Fruit fly (Drosophila melanogaster) whole organism, embryonic: Measurements from ENCODE around the gene Sf3b6.
A peak's percentile ranks its signal among the peaks of the same experiment; 100 is the strongest.

ENCODE experiments used
- BEAF-32 ChIP-seq: fragments of 200-800 bp; sonication (Bioruptor generic); optimal IDR thresholded peaks from 3 replicates; lab custom pipeline; 2017; ENCODE audit warnings: missing biosample characterization, missing genetic modification characterization, mild to moderate bottlenecking, moderate library complexity, missing genetic modification reagents
- CG10274 ChIP-seq: fragments of 200-800 bp; sonication (Bioruptor generic); optimal IDR thresholded peaks from 3 replicates; lab custom pipeline; 2017; ENCODE audit warnings: missing biosample characterization, mild to moderate bottlenecking, missing genetic modification characterization
- CG11398 ChIP-seq: fragments of 200-800 bp; sonication (Bioruptor generic); optimal IDR thresholded peaks from 2 replicates; lab custom pipeline; 2016; ENCODE audit warnings: missing biosample characterization, missing genetic modification characterization
- CG11456 ChIP-seq: fragments of 200-800 bp; sonication (Bioruptor generic); IDR thresholded peaks from 3 replicates; pipeline ENCODE4 v1.3.6; 2022; ENCODE audit warnings: missing biosample characterization, missing genetic modification characterization
- CG11504 ChIP-seq: fragments of 200-800 bp; sonication (Bioruptor generic); optimal IDR thresholded peaks from 3 replicates; lab custom pipeline; 2019; ENCODE audit warnings: missing biosample characterization, mild to moderate bottlenecking, missing genetic modification characterization, moderate library complexity
- CG12219 ChIP-seq: fragments of 200-800 bp; sonication (Bioruptor generic); optimal IDR thresholded peaks from 3 replicates; lab custom pipeline; 2018; ENCODE audit warnings: missing biosample characterization, mild to moderate bottlenecking, missing genetic modification characterization
- CG12659 ChIP-seq: fragments of 200-800 bp; sonication (Bioruptor generic); optimal IDR thresholded peaks from 3 replicates; lab custom pipeline; 2017; ENCODE audit warnings: mild to moderate bottlenecking, missing biosample characterization, missing genetic modification reagents, missing genetic modification characterization
- CG13424 ChIP-seq: fragments of 200-800 bp; sonication (Bioruptor generic); optimal IDR thresholded peaks from 2 replicates; lab custom pipeline; 2019; ENCODE audit warnings: missing biosample characterization, mild to moderate bottlenecking, missing genetic modification characterization, moderate library complexity
- CG14860 ChIP-seq: fragments of 200-800 bp; sonication (Bioruptor generic); IDR thresholded peaks from 3 replicates; pipeline ENCODE4 v1.3.6; 2022; ENCODE audit warnings: missing biosample characterization, missing genetic modification characterization; ENCODE audit not compliant: partially characterized antibody
- CG16779 ChIP-seq: fragments of 200-800 bp; sonication (Bioruptor generic); IDR thresholded peaks from 2 replicates; pipeline ENCODE4 v1.3.6; 2022; ENCODE audit warnings: missing biosample characterization, missing genetic modification characterization
- CG17328 ChIP-seq: fragments of 200-800 bp; sonication (Bioruptor generic); IDR thresholded peaks from 2 replicates; pipeline ENCODE4 v1.3.6; 2022; ENCODE audit warnings: missing biosample characterization, missing genetic modification characterization
- CG18262 ChIP-seq: fragments of 200-800 bp; optimal IDR thresholded peaks from 3 replicates; lab custom pipeline; 2019; ENCODE audit warnings: missing biosample characterization, mild to moderate bottlenecking, missing genetic modification characterization, moderate library complexity
- CG2129 ChIP-seq: fragments of 200-800 bp; sonication (Bioruptor generic); IDR thresholded peaks from 2 replicates; pipeline ENCODE4 v1.3.6; 2022; ENCODE audit warnings: missing biosample characterization, missing genetic modification characterization; ENCODE audit not compliant: partially characterized antibody
- CG2712 ChIP-seq: fragments of 200-800 bp; optimal IDR thresholded peaks from 3 replicates; lab custom pipeline; 2019; ENCODE audit warnings: missing biosample characterization, mild to moderate bottlenecking, missing genetic modification characterization, moderate library complexity
- CG30020 ChIP-seq: fragments of 200-800 bp; optimal IDR thresholded peaks from 2 replicates; lab custom pipeline; 2019; ENCODE audit warnings: missing biosample characterization, mild to moderate bottlenecking, missing genetic modification characterization, moderate library complexity
- CG30431 ChIP-seq: fragments of 200-800 bp; sonication (Bioruptor generic); optimal IDR thresholded peaks from 2 replicates; lab custom pipeline; 2017; ENCODE audit warnings: missing biosample characterization, missing genetic modification characterization
- CG31224 ChIP-seq: fragments of 200-800 bp; sonication (Bioruptor generic); IDR thresholded peaks from 2 replicates; pipeline ENCODE4 v1.3.6; 2022; ENCODE audit warnings: missing biosample characterization, missing genetic modification characterization
- CG7372 ChIP-seq: fragments of 200-800 bp; sonication (Bioruptor generic); IDR thresholded peaks from 2 replicates; pipeline ENCODE4 v1.3.6; 2022; ENCODE audit warnings: missing biosample characterization, missing genetic modification characterization
- CG7556 ChIP-seq: fragments of 200-800 bp; sonication (Bioruptor generic); optimal IDR thresholded peaks from 2 replicates; lab custom pipeline; 2017; ENCODE audit warnings: missing biosample characterization, mild to moderate bottlenecking, missing genetic modification characterization
- CG9437 ChIP-seq: fragments of 200-800 bp; sonication (Bioruptor generic); optimal IDR thresholded peaks from 2 replicates; lab custom pipeline; 2018; ENCODE audit warnings: missing biosample characterization, mild to moderate bottlenecking, missing genetic modification characterization
- Dad ChIP-seq: fragments of 200-800 bp; sonication (Bioruptor generic); optimal IDR thresholded peaks from 3 replicates; lab custom pipeline; 2016; ENCODE audit warnings: missing biosample characterization, missing genetic modification characterization
- Dll ChIP-seq: fragments of 200-800 bp; sonication (Bioruptor generic); IDR thresholded peaks from 4 replicates; pipeline ENCODE4 v1.3.6; 2022; ENCODE audit warnings: missing biosample characterization, missing genetic modification characterization; ENCODE audit not compliant: partially characterized antibody
- Doc2 ChIP-seq: fragments of 200-800 bp; sonication (Bioruptor generic); IDR thresholded peaks from 2 replicates; pipeline ENCODE4 v1.3.6; 2022; ENCODE audit warnings: missing biosample characterization, missing genetic modification characterization
- Dref ChIP-seq: fragments of 200-800 bp; sonication (Bioruptor generic); IDR thresholded peaks from 2 replicates; pipeline ENCODE4 v1.3.6; 2022; ENCODE audit warnings: missing biosample characterization, missing genetic modification characterization
- Fer2 ChIP-seq: fragments of 200-800 bp; sonication (Bioruptor generic); optimal IDR thresholded peaks from 2 replicates; lab custom pipeline; 2018; ENCODE audit warnings: missing biosample characterization, mild to moderate bottlenecking, missing genetic modification characterization, moderate library complexity
- H15 ChIP-seq: fragments of 200-800 bp; sonication (Bioruptor generic); IDR thresholded peaks from 3 replicates; pipeline ENCODE4 v1.3.6; 2022; ENCODE audit warnings: missing biosample characterization, missing genetic modification characterization
- Hand ChIP-seq: fragments of 200-800 bp; sonication (Bioruptor generic); optimal IDR thresholded peaks from 2 replicates; lab custom pipeline; 2017; ENCODE audit warnings: mild to moderate bottlenecking, missing biosample characterization, missing genetic modification reagents, missing genetic modification characterization
- Hr3 ChIP-seq: fragments of 200-800 bp; sonication (Bioruptor generic); optimal IDR thresholded peaks from 3 replicates; lab custom pipeline; 2016; ENCODE audit warnings: missing biosample characterization, missing genetic modification characterization
- Jarid2 ChIP-seq: fragments of 200-800 bp; sonication (Bioruptor generic); optimal IDR thresholded peaks from 3 replicates; lab custom pipeline; 2017; ENCODE audit warnings: mild to moderate bottlenecking, missing biosample characterization, missing genetic modification reagents, missing genetic modification characterization
- MTF-1 ChIP-seq: fragments of 200-800 bp; sonication (Bioruptor generic); optimal IDR thresholded peaks from 2 replicates; lab custom pipeline; 2018; ENCODE audit warnings: missing biosample characterization, mild to moderate bottlenecking, missing genetic modification characterization, borderline replicate concordance
- Nf-YA ChIP-seq: fragments of 200-800 bp; sonication (Bioruptor generic); IDR thresholded peaks from 2 replicates; pipeline ENCODE4 v1.3.6; 2022; ENCODE audit warnings: missing biosample characterization, missing genetic modification characterization
- Nf-YC ChIP-seq: fragments of 200-800 bp; optimal IDR thresholded peaks from 3 replicates; lab custom pipeline; 2019; ENCODE audit warnings: missing biosample characterization, mild to moderate bottlenecking, missing genetic modification characterization, moderate library complexity
- Opbp ChIP-seq: fragments of 200-800 bp; sonication (Bioruptor generic); IDR thresholded peaks from 3 replicates; pipeline ENCODE4 v1.3.6; 2022; ENCODE audit warnings: missing biosample characterization, missing genetic modification characterization; ENCODE audit not compliant: partially characterized antibody
- Rfx ChIP-seq: fragments of 200-800 bp; sonication (Bioruptor generic); IDR thresholded peaks from 2 replicates; pipeline ENCODE4 v1.3.6; 2022; ENCODE audit warnings: missing biosample characterization, missing genetic modification characterization
- Sox100B ChIP-seq: fragments of 200-800 bp; sonication (Bioruptor generic); optimal IDR thresholded peaks from 3 replicates; lab custom pipeline; 2018; ENCODE audit warnings: missing biosample characterization, mild to moderate bottlenecking, missing genetic modification characterization
- TFAM ChIP-seq: fragments of 200-800 bp; sonication (Bioruptor generic); optimal IDR thresholded peaks from 2 replicates; lab custom pipeline; 2017; ENCODE audit warnings: missing biosample characterization, missing genetic modification characterization, inconsistent platforms
- Usf ChIP-seq: fragments of 200-800 bp; sonication (Bioruptor generic); optimal IDR thresholded peaks from 2 replicates; lab custom pipeline; 2017; ENCODE audit warnings: missing genotype, missing biosample characterization, missing genetic modification characterization
- ash1 ChIP-seq: fragments of 200-800 bp; sonication (Bioruptor generic); optimal IDR thresholded peaks from 2 replicates; lab custom pipeline; 2018; ENCODE audit warnings: missing biosample characterization, mild to moderate bottlenecking, missing genetic modification characterization
- az2 ChIP-seq: fragments of 200-800 bp; sonication (Bioruptor generic); optimal IDR thresholded peaks from 3 replicates; lab custom pipeline; 2016; ENCODE audit warnings: missing biosample characterization, missing genetic modification characterization
- ewg ChIP-seq: fragments of 200-800 bp; sonication (Bioruptor generic); optimal IDR thresholded peaks from 3 replicates; lab custom pipeline; 2017; ENCODE audit warnings: mild to moderate bottlenecking, missing biosample characterization, missing genetic modification reagents, missing genetic modification characterization
- fd3F ChIP-seq: fragments of 200-800 bp; sonication (Bioruptor generic); optimal IDR thresholded peaks from 2 replicates; lab custom pipeline; 2018; ENCODE audit warnings: missing biosample characterization, mild to moderate bottlenecking, missing genetic modification characterization, moderate library complexity
- gem ChIP-seq: fragments of 200-800 bp; sonication (Bioruptor generic); optimal IDR thresholded peaks from 2 replicates; lab custom pipeline; 2019; ENCODE audit warnings: missing biosample characterization, mild to moderate bottlenecking, missing genetic modification characterization, moderate library complexity
- onecut ChIP-seq: fragments of 200-800 bp; sonication (Bioruptor generic); IDR thresholded peaks from 2 replicates; pipeline ENCODE4 v1.3.6; 2022; ENCODE audit warnings: missing biosample characterization, missing genetic modification characterization
- pho ChIP-seq: fragments of 200-800 bp; sonication (Bioruptor generic); optimal IDR thresholded peaks from 2 replicates; lab custom pipeline; 2016; ENCODE audit warnings: missing biosample characterization, missing genetic modification characterization
- sens ChIP-seq: fragments of 200-800 bp; sonication (Bioruptor generic); peaks from one replicate; lab custom pipeline; 2016; ENCODE audit warnings: missing biosample characterization, missing genetic modification characterization
- slp2 ChIP-seq: fragments of 200-800 bp; sonication (Bioruptor generic); optimal IDR thresholded peaks from 2 replicates; lab custom pipeline; 2016; ENCODE audit warnings: missing biosample characterization, missing genetic modification characterization
- sr ChIP-seq: fragments of 200-800 bp; sonication (Bioruptor generic); IDR thresholded peaks from 3 replicates; pipeline ENCODE4 v1.3.6; 2022; ENCODE audit warnings: missing biosample characterization, missing genetic modification characterization
- toy ChIP-seq: fragments of 200-800 bp; sonication (Bioruptor generic); IDR thresholded peaks from 2 replicates; pipeline ENCODE4 v1.3.6; 2022; ENCODE audit warnings: missing biosample characterization, missing genetic modification characterization
- tup ChIP-seq: fragments of 200-800 bp; sonication (Bioruptor generic); optimal IDR thresholded peaks from 2 replicates; lab custom pipeline; 2016; ENCODE audit warnings: missing biosample characterization, mild to moderate bottlenecking, missing genetic modification characterization, moderate library complexity

The Sf3b6 gene

dm6 chr3L:6192822-6193555 lies at the start of gene Sf3b6, which contains the start of gene Tnpo:
Gene Sf3b6 (minus strand): TSS chr3L:6193179.
Gene Tnpo (plus strand): TSS chr3L:6193480.
- TF ChIP-seq CG2712 (tag; lab: Kevin White, UChicago) (peak; percentile 88), CG18262 (peak; percentile 87), sens (GFP tag; lab: Kevin White, UChicago) (no peak), Nf-YA (peak; percentile 55; the same call in 1 of the 2 replicates), gem (peak; percentile 92), toy (GFP tag; lab: Robert Waterston, UW) (peak; percentile 43; the same call in 1 of the 2 replicates), Hr3 (peak; percentile 87), CG10274 (peak; percentile 80), MTF-1 (GFP tag; lab: Kevin White, UChicago) (no peak), BEAF-32 (GFP tag; lab: Kevin White, UChicago) (peak; percentile 89), Doc2 (peak; percentile 55; the same call in 1 of the 2 replicates), Sox100B (GFP tag; lab: Kevin White, UChicago) (no peak), CG30431 (GFP tag; lab: Kevin White, UChicago) (peak; percentile 79), ewg (GFP tag; lab: Kevin White, UChicago) (no peak), CG16779 (GFP tag; lab: Robert Waterston, UW) (no peak), Nf-YC (tag; lab: Kevin White, UChicago) (no peak), Jarid2 (GFP tag; lab: Kevin White, UChicago) (no peak), CG7556 (GFP tag; lab: Kevin White, UChicago) (no peak), Dll (GFP tag; lab: Robert Waterston, UW) (peak; percentile 84), CG12659 (GFP tag; lab: Kevin White, UChicago) (peak; percentile 92), H15 (peak; percentile 69; the same call in 2 of the 3 replicates), TFAM (GFP tag; lab: Kevin White, UChicago) (no peak), ash1 (GFP tag; lab: Kevin White, UChicago) (no peak), Hand (peak; percentile 2), CG30020 (tag; lab: Kevin White, UChicago) (no peak), pho (GFP tag; lab: Kevin White, UChicago) (peak; percentile 79), az2 (GFP tag; lab: Kevin White, UChicago) (peak; percentile 85), slp2 (GFP tag; lab: Kevin White, UChicago) (peak; percentile 31), Fer2 (tag; lab: Kevin White, UChicago) (peak; percentile 69), tup (GFP tag; lab: Kevin White, UChicago) (peak; percentile 21), CG11398 (GFP tag; lab: Kevin White, UChicago) (no peak), Usf (GFP tag; lab: Kevin White, UChicago) (peak; percentile 79), Opbp (GFP tag; lab: Robert Waterston, UW) (no peak), CG31224 (peak; percentile 81), Rfx (GFP tag; lab: Robert Waterston, UW) (peak; percentile 88), CG11504 (no peak), sr (peak; percentile 8; the same call in 1 of the 3 replicates), CG2129 (GFP tag; lab: Robert Waterston, UW) (peak; percentile 52), CG12219 (GFP tag; lab: Kevin White, UChicago) (no peak), Dad (peak; percentile 12), CG17328 (peak; percentile 57), onecut (GFP tag; lab: Robert Waterston, UW) (no peak), CG7372 (peak; percentile 80), Dref (GFP tag; lab: Robert Waterston, UW) (peak; percentile 41; the same call in 1 of the 2 replicates), CG11456 (peak; percentile 84), CG9437 (GFP tag; lab: Kevin White, UChicago) (peak; percentile 76), CG13424 (peak; percentile 90), CG14860 (peak; percentile 47; the same call in 2 of the 3 replicates), fd3F (GFP tag; lab: Kevin White, UChicago) (peak; percentile 74)
